Worm (Caenorhabditis elegans) whole organism, L4 larva: ENCODE measurements around the gene aak-2.

ENCODE experiments used
- F44E2.7 ChIP-seq: fragments of 200-800 bp; sonication (Bioruptor generic); IDR thresholded peaks from 2 replicates; pipeline ENCODE4 v2.1.2; 2022; ENCODE audit warnings: missing genetic modification characterization, missing compliant biosample characterization
- R02D3.7 ChIP-seq: fragments of 150-350 bp; sonication (generic microtip); optimal IDR thresholded peaks from 3 replicates; lab custom pipeline; 2014; ENCODE audit warnings: missing biosample characterization, missing genetic modification characterization
- aha-1 ChIP-seq: fragments of 150-350 bp; peaks from one replicate; lab custom pipeline; 2014; ENCODE audit warnings: missing biosample characterization, missing genetic modification characterization
- aly-2 ChIP-seq: sonication (generic microtip); optimal IDR thresholded peaks from 2 replicates; lab custom pipeline; 2018; ENCODE audit warnings: missing biosample characterization, missing genetic modification characterization
- ceh-20 ChIP-seq: fragments of 200-800 bp; sonication (Bioruptor generic); IDR thresholded peaks from 2 replicates; pipeline ENCODE4 v1.3.6; 2022; ENCODE audit warnings: missing genetic modification reagents, missing genetic modification characterization, missing compliant biosample characterization
- ces-1 ChIP-seq: fragments of 150-350 bp; sonication (generic microtip); optimal IDR thresholded peaks from 4 replicates; lab custom pipeline; 2014; ENCODE audit warnings: missing biosample characterization, missing genetic modification reagents, missing genetic modification characterization
- cey-2 ChIP-seq: sonication (generic microtip); optimal IDR thresholded peaks from 3 replicates; lab custom pipeline; 2017; ENCODE audit warnings: missing genetic modification characterization, mild to moderate bottlenecking, missing compliant biosample characterization, antibody characterized with exemption, borderline replicate concordance; ENCODE audit not compliant: insufficient read depth
- ctbp-1 ChIP-seq: fragments of 200-800 bp; sonication (Bioruptor generic); IDR thresholded peaks from 2 replicates; pipeline ENCODE4 v1.3.6; 2022; ENCODE audit warnings: missing genetic modification reagents, missing genetic modification characterization, missing compliant biosample characterization
- daf-16 ChIP-seq, 3 experiments: sonication (generic microtip); optimal IDR thresholded peaks; 2 replicates each; lab custom pipeline; 2016 to 2017; ENCODE audit warnings: missing genetic modification characterization in 3 of 3, missing genetic modification reagents in 3 of 3, mild to moderate bottlenecking in 2 of 3, missing compliant biosample characterization in 2 of 3, missing biosample characterization in 1 of 3, moderate library complexity in 1 of 3
- dmd-9 ChIP-seq: fragments of 200-800 bp; sonication (Bioruptor generic); IDR thresholded peaks from 2 replicates; pipeline ENCODE4 v1.3.6; 2022; ENCODE audit warnings: missing genetic modification reagents, missing genetic modification characterization, missing compliant biosample characterization
- dve-1 ChIP-seq: sonication (generic microtip); optimal IDR thresholded peaks from 2 replicates; lab custom pipeline; 2017; ENCODE audit warnings: antibody characterized with exemption, mild to moderate bottlenecking, missing genetic modification characterization, missing compliant biosample characterization; ENCODE audit not compliant: insufficient read depth
- egl-43 ChIP-seq: fragments of 200-800 bp; sonication (Bioruptor generic); IDR thresholded peaks from 2 replicates; pipeline ENCODE4 v1.3.6; 2022; ENCODE audit warnings: missing genetic modification reagents, missing genetic modification characterization, missing compliant biosample characterization
- gei-8 ChIP-seq: fragments of 200-800 bp; sonication (Bioruptor generic); optimal IDR thresholded peaks from 2 replicates; lab custom pipeline; 2018; ENCODE audit warnings: mild to moderate bottlenecking, missing genetic modification characterization, missing compliant biosample characterization
- hlh-11 ChIP-seq: fragments of 200-800 bp; sonication (Bioruptor generic); optimal IDR thresholded peaks from 2 replicates; lab custom pipeline; 2018; ENCODE audit warnings: mild to moderate bottlenecking, missing genetic modification characterization, missing compliant biosample characterization
- hlh-30 ChIP-seq: sonication (generic microtip); optimal IDR thresholded peaks from 2 replicates; lab custom pipeline; 2017; ENCODE audit warnings: antibody characterized with exemption, mild to moderate bottlenecking, missing genetic modification characterization, missing compliant biosample characterization; ENCODE audit not compliant: insufficient read depth
- hmg-1.1 ChIP-seq: fragments of 200-800 bp; sonication (Bioruptor generic); IDR thresholded peaks from 2 replicates; pipeline ENCODE4 v1.3.6; 2022; ENCODE audit warnings: missing genetic modification reagents, missing genetic modification characterization, missing compliant biosample characterization
- jun-1 ChIP-seq: fragments of 150-350 bp; optimal IDR thresholded peaks from 2 replicates; lab custom pipeline; 2014; ENCODE audit warnings: missing biosample characterization, missing genetic modification reagents, missing genetic modification characterization
- lin-13 ChIP-seq: fragments of 150-350 bp; optimal IDR thresholded peaks from 2 replicates; lab custom pipeline; 2014; ENCODE audit warnings: missing biosample characterization, missing genetic modification reagents, missing genetic modification characterization
- lin-15B ChIP-seq: fragments of 150-350 bp; sonication (generic microtip); optimal IDR thresholded peaks from 3 replicates; lab custom pipeline; 2014; ENCODE audit warnings: missing biosample characterization, missing genetic modification characterization
- lin-39 ChIP-seq: fragments of 150-350 bp; optimal IDR thresholded peaks from 2 replicates; lab custom pipeline; 2014; ENCODE audit warnings: missing biosample characterization, missing genetic modification reagents, missing genetic modification characterization
- madf-5 ChIP-seq, 2 experiments: fragments of 200-800 bp; sonication (Bioruptor generic); IDR thresholded peaks; 2 replicates each; pipeline ENCODE4 v1.3.6; 2022; ENCODE audit warnings: missing compliant biosample characterization in 2 of 2, missing genetic modification characterization in 2 of 2
- mep-1 ChIP-seq: fragments of 150-350 bp; sonication (generic microtip); optimal IDR thresholded peaks from 3 replicates; lab custom pipeline; 2014; ENCODE audit warnings: missing biosample characterization, missing genetic modification characterization
- mxl-3 ChIP-seq: fragments of 200-800 bp; sonication (Bioruptor generic); optimal IDR thresholded peaks from 2 replicates; lab custom pipeline; 2018; ENCODE audit warnings: mild to moderate bottlenecking, missing genetic modification characterization, missing compliant biosample characterization
- nhr-102 ChIP-seq: sonication (generic microtip); optimal IDR thresholded peaks from 2 replicates; lab custom pipeline; 2016; ENCODE audit warnings: mild to moderate bottlenecking, missing genetic modification characterization, moderate library complexity, missing compliant biosample characterization
- nhr-11 ChIP-seq: fragments of 150-350 bp; optimal IDR thresholded peaks from 2 replicates; lab custom pipeline; 2014; ENCODE audit warnings: missing biosample characterization, missing genetic modification characterization
- pqm-1 ChIP-seq: sonication (generic microtip); optimal IDR thresholded peaks from 2 replicates; lab custom pipeline; 2017; ENCODE audit warnings: missing biosample characterization, missing genetic modification characterization
- rbr-2 ChIP-seq: sonication (generic microtip); optimal IDR thresholded peaks from 2 replicates; lab custom pipeline; 2016; ENCODE audit warnings: missing genotype, missing genetic modification characterization, missing compliant biosample characterization
- saeg-2 ChIP-seq: fragments of 200-800 bp; sonication (Bioruptor generic); IDR thresholded peaks from 2 replicates; pipeline ENCODE4 v1.3.6; 2022; ENCODE audit warnings: missing genetic modification reagents, missing genetic modification characterization, missing compliant biosample characterization
- set-16 ChIP-seq: fragments of 200-800 bp; sonication (Bioruptor generic); IDR thresholded peaks from 2 replicates; pipeline ENCODE4 v1.3.6; 2022; ENCODE audit warnings: missing genetic modification reagents, missing genetic modification characterization, missing compliant biosample characterization
- tag-97 ChIP-seq: fragments of 200-800 bp; sonication (Bioruptor generic); IDR thresholded peaks from 2 replicates; pipeline ENCODE4 v1.3.6; 2022; ENCODE audit warnings: missing genetic modification characterization, missing compliant biosample characterization
- unc-62 ChIP-seq, 3 experiments: fragments of 150-350 bp in 1 of 3; sonication (generic microtip); optimal IDR thresholded peaks in 2 of 3; peaks in 1 of 3; 1 replicate in 1 of 3; 2 replicates in 2 of 3; lab custom pipeline; 2014 to 2017; ENCODE audit warnings: missing biosample characterization in 3 of 3, missing genetic modification characterization in 3 of 3, missing genetic modification reagents in 3 of 3, missing genotype in 1 of 3
- zfp-2 ChIP-seq: sonication (generic microtip); optimal IDR thresholded peaks from 2 replicates; lab custom pipeline; 2016; ENCODE audit warnings: mild to moderate bottlenecking, missing genetic modification characterization, missing compliant biosample characterization

aak-2 gene

ce11 chrX:16799065-16799663 lies 3.3 kb downstream of the aak-2 start (continued):
- TF ChIP-seq nhr-11 (tag; lab: Kevin White, UChicago): peak; percentile 12
- TF ChIP-seq rbr-2 (tag; lab: Kevin White, UChicago): peak; percentile 68
- TF ChIP-seq ces-1 (GFP tag; lab: Kevin White, UChicago): no peak
- TF ChIP-seq ceh-20 (GFP tag; lab: Robert Waterston, UW): no peak
- peak; percentile 7 for TF ChIP-seq nhr-102 (tag; lab: Kevin White, UChicago)
- TF ChIP-seq hlh-11 (tag; lab: Kevin White, UChicago): peak; percentile 18
- no peak for TF ChIP-seq lin-15B (tag; lab: Kevin White, UChicago)
- peak; percentile 72 for TF ChIP-seq hmg-1.1
- peak; percentile 71 for TF ChIP-seq hlh-30 (tag; lab: Kevin White, UChicago)

ce11 chrX:16803545-16803944 lies 7.7 kb downstream of the aak-2 start:
- no peak for TF ChIP-seq zfp-2
- TF ChIP-seq R02D3.7: no peak
- TF ChIP-seq unc-62 (GFP tag; optimal IDR thresholded peaks at IDR 0.05 in 1 of 2; lab: Kevin White, UChicago): peak in 1 of 2 experiments; percentile 16
- no peak for TF ChIP-seq unc-62 (tag; optimal IDR thresholded peaks at IDR 0.05; lab: Kevin White, UChicago)
- TF ChIP-seq mep-1 (tag; lab: Kevin White, UChicago): peak; percentile 20
- TF ChIP-seq aha-1 (tag; lab: Kevin White, UChicago): peak; percentile 94
- TF ChIP-seq dve-1 (tag; lab: Kevin White, UChicago): peak; percentile 20
- TF ChIP-seq gei-8 (GFP tag; lab: Kevin White, UChicago): no peak

- no peak for TF ChIP-seq hlh-11 (tag; lab: Kevin White, UChicago)
- TF ChIP-seq ceh-20 (GFP tag; lab: Robert Waterston, UW): no peak
- TF ChIP-seq cey-2 (tag; lab: Kevin White, UChicago): no peak
- peak in 1 of 2 experiments; percentile 37 for TF ChIP-seq daf-16 (GFP tag; optimal IDR thresholded peaks at IDR 0.05; lab: Kevin White, UChicago)
- no peak for TF ChIP-seq daf-16 (tag; optimal IDR thresholded peaks at IDR 0.05; lab: Kevin White, UChicago)
These were observed 11.1 kb downstream of the aak-2 start, which contains the start of gene mec-4 for ce11 chrX:16807015-16807414. mec-4 (minus strand) TSS chrX:16807115.

ce11 chrX:16808526-16808925 lies 12.6 kb downstream of the aak-2 start:
- TF ChIP-seq lin-15B (tag; lab: Kevin White, UChicago) (no peak), F44E2.7 (no peak), madf-5 (GFP tag; IDR thresholded peaks at IDR 0.05; lab: Robert Waterston, UW) (no peak), saeg-2 (GFP tag; lab: Robert Waterston, UW) (no peak), jun-1 (tag; lab: Kevin White, UChicago) (no peak), aly-2 (tag; lab: Kevin White, UChicago) (no peak), dmd-9 (GFP tag; lab: Robert Waterston, UW) (no peak), egl-43 (GFP tag; lab: Robert Waterston, UW) (no peak), lin-13 (no peak), ctbp-1 (GFP tag; lab: Robert Waterston, UW) (no peak), pqm-1 (no peak), set-16 (GFP tag; lab: Robert Waterston, UW) (peak; percentile 95), tag-97 (no peak), aha-1 (tag; lab: Kevin White, UChicago) (peak; percentile 13), ces-1 (GFP tag; lab: Kevin White, UChicago) (no peak), unc-62 (GFP tag; optimal IDR thresholded peaks at IDR 0.05 in 1 of 2; lab: Kevin White, UChicago) (no peak), unc-62 (tag; optimal IDR thresholded peaks at IDR 0.05; lab: Kevin White, UChicago) (no peak), lin-39 (tag; lab: Kevin White, UChicago) (no peak)

- TF ChIP-seq mxl-3 (GFP tag; lab: Kevin White, UChicago) (no peak), aha-1 (tag; lab: Kevin White, UChicago) (peak; percentile 95)
These were observed 13.8 kb downstream of the aak-2 start for ce11 chrX:16809689-16810088.
